Fruit fly (Drosophila melanogaster): Measurements from ENCODE around the gene CG5498.

DNA sequence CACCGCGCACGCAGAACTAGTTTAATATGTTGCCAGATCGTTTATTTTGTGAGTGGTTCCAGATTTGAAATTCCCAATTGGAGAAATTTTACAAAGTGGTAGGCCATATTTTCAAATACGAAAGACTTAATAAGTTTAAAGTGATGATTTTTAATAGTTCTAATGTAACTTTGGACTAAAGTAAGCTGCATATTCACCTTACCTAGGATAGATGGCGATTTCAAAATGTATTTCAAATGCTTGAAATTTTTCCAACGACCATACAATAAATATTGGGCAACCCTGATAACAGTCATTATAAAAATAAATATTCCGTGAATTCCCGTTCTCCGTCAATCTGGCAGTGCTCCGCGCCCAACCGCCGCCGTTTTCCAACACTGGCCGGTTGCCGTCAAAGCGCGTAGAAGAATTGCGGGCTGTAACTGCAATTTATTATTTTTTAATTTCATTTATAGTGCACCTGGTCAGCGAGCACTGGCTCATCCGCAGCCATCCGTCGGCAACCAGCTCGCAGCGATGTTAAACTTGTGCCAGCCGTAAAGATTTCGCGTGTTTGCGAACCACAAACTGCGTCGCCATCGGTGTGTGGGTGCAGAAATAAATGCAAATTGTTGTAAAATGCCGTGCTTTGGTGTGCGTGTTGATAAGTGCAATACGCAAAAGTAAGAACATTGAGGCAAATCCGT is 7.9 kb downstream of the CG5498 start, which contains the start of the genes Ide and RhoBTB:
- TF ChIP-seq fd59A (GFP tag; optimal IDR thresholded peaks at IDR 0.05) (peak; percentile 59), OdsH (GFP tag; optimal IDR thresholded peaks at IDR 0.05) (peak; percentile 87), Hr4 (GFP tag; optimal IDR thresholded peaks at IDR 0.05) (peak; percentile 88), cyc (GFP tag; optimal IDR thresholded peaks at IDR 0.05) (peak; percentile 90), CG6808 (GFP tag; optimal IDR thresholded peaks at IDR 0.05) (no peak), achi (GFP tag; optimal IDR thresholded peaks at IDR 0.05) (peak; percentile 86), CG6276 (GFP tag; optimal IDR thresholded peaks at IDR 0.05) (no peak), Blimp-1 (GFP tag; optimal IDR thresholded peaks at IDR 0.05) (peak; percentile 41), fd85E (GFP tag; optimal IDR thresholded peaks at IDR 0.05) (no peak), net (GFP tag; optimal IDR thresholded peaks at IDR 0.05) (peak; percentile 41), Eip78C (GFP tag) (peak; percentile 83)
